Fruit fly (Drosophila melanogaster) whole organism, embryonic: ENCODE results near the gene CG3224.

ENCODE experiments used
- Asciz ChIP-seq: fragments of 200-800 bp; sonication (Bioruptor generic); optimal IDR thresholded peaks from 2 replicates; lab custom pipeline; 2017; ENCODE audit warnings: missing biosample characterization, mild to moderate bottlenecking, missing genetic modification characterization, missing genetic modification reagents
- B-H1 ChIP-seq: fragments of 200-800 bp; sonication (Bioruptor generic); IDR thresholded peaks from 3 replicates; pipeline ENCODE4 v1.3.6; 2022; ENCODE audit warnings: missing biosample characterization, missing genetic modification characterization
- Bgb ChIP-seq: fragments of 200-800 bp; sonication (Bioruptor generic); IDR thresholded peaks from 2 replicates; pipeline ENCODE4 v1.3.6; 2022; ENCODE audit warnings: missing biosample characterization, missing genetic modification characterization; ENCODE audit not compliant: partially characterized antibody
- CG11398 ChIP-seq: fragments of 200-800 bp; sonication (Bioruptor generic); optimal IDR thresholded peaks from 2 replicates; lab custom pipeline; 2016; ENCODE audit warnings: missing biosample characterization, missing genetic modification characterization
- CG15696 ChIP-seq: fragments of 200-800 bp; sonication (Bioruptor generic); optimal IDR thresholded peaks from 2 replicates; lab custom pipeline; 2019; ENCODE audit warnings: missing biosample characterization, mild to moderate bottlenecking, missing genetic modification characterization, moderate library complexity
- CG1647 ChIP-seq: fragments of 200-800 bp; sonication (Bioruptor generic); optimal IDR thresholded peaks from 3 replicates; lab custom pipeline; 2016; ENCODE audit warnings: missing biosample characterization, missing genetic modification characterization
- CG1792 ChIP-seq: fragments of 200-800 bp; sonication (Bioruptor generic); optimal IDR thresholded peaks from 2 replicates; lab custom pipeline; 2016; ENCODE audit warnings: missing biosample characterization, missing genetic modification characterization
- CG2199 ChIP-seq: fragments of 200-800 bp; sonication (Bioruptor generic); IDR thresholded peaks from 3 replicates; pipeline ENCODE4 v1.3.6; 2022; ENCODE audit warnings: missing biosample characterization, missing genetic modification characterization
- CG2678 ChIP-seq: fragments of 200-800 bp; sonication (Bioruptor generic); optimal IDR thresholded peaks from 3 replicates; lab custom pipeline; 2019; ENCODE audit warnings: missing biosample characterization, mild to moderate bottlenecking, missing genetic modification characterization, moderate library complexity
- CG2875 ChIP-seq: fragments of 200-800 bp; sonication (Bioruptor generic); optimal IDR thresholded peaks from 2 replicates; lab custom pipeline; 2017; ENCODE audit warnings: missing biosample characterization, mild to moderate bottlenecking, missing genetic modification characterization, missing genetic modification reagents
- CG2889 ChIP-seq: fragments of 200-800 bp; sonication (Bioruptor generic); IDR thresholded peaks from 3 replicates; pipeline ENCODE4 v1.3.6; 2022; ENCODE audit warnings: missing biosample characterization, missing genetic modification characterization
- CG30020 ChIP-seq: fragments of 200-800 bp; optimal IDR thresholded peaks from 2 replicates; lab custom pipeline; 2019; ENCODE audit warnings: missing biosample characterization, mild to moderate bottlenecking, missing genetic modification characterization, moderate library complexity
- CG32772 ChIP-seq: fragments of 200-800 bp; sonication (Bioruptor generic); IDR thresholded peaks from 2 replicates; pipeline ENCODE4 v1.3.6; 2022; ENCODE audit warnings: missing biosample characterization, missing genetic modification characterization
- CG3838 ChIP-seq: fragments of 200-800 bp; sonication (Bioruptor generic); optimal IDR thresholded peaks from 3 replicates; lab custom pipeline; 2016; ENCODE audit warnings: missing biosample characterization, missing genetic modification characterization
- CG3995 ChIP-seq: fragments of 200-800 bp; sonication (Bioruptor generic); optimal IDR thresholded peaks from 3 replicates; lab custom pipeline; 2016; ENCODE audit warnings: missing biosample characterization, missing genetic modification characterization
- CG4360 ChIP-seq: fragments of 200-800 bp; sonication (Bioruptor generic); IDR thresholded peaks from 2 replicates; pipeline ENCODE4 v1.3.6; 2022; ENCODE audit warnings: missing biosample characterization, missing genetic modification characterization
- CG4617 ChIP-seq: fragments of 200-800 bp; sonication (Bioruptor generic); optimal IDR thresholded peaks from 3 replicates; lab custom pipeline; 2016; ENCODE audit warnings: missing biosample characterization, missing genetic modification characterization, borderline replicate concordance
- CG5245 ChIP-seq: fragments of 200-800 bp; sonication (Bioruptor generic); optimal IDR thresholded peaks from 3 replicates; lab custom pipeline; 2016; ENCODE audit warnings: missing biosample characterization, missing genetic modification characterization
- CG6813 ChIP-seq: fragments of 200-800 bp; sonication (Bioruptor generic); optimal IDR thresholded peaks from 2 replicates; lab custom pipeline; 2017; ENCODE audit warnings: missing biosample characterization, missing genetic modification characterization, mild to moderate bottlenecking, moderate library complexity, missing genetic modification reagents
- CG6854 ChIP-seq: fragments of 200-800 bp; sonication (Bioruptor generic); optimal IDR thresholded peaks from 3 replicates; lab custom pipeline; 2017; ENCODE audit warnings: missing biosample characterization, mild to moderate bottlenecking, missing genetic modification characterization
- CG8290 ChIP-seq, 3 experiments: fragments of 200-800 bp; sonication (Bioruptor generic); optimal IDR thresholded peaks; 2 replicates each; lab custom pipeline; 2016 to 2019; ENCODE audit warnings: missing biosample characterization in 3 of 3, missing genetic modification characterization in 3 of 3, mild to moderate bottlenecking in 2 of 3, moderate library complexity in 1 of 3
- Dbx ChIP-seq: fragments of 200-800 bp; sonication (Bioruptor generic); IDR thresholded peaks from 3 replicates; pipeline ENCODE4 v1.3.6; 2022; ENCODE audit warnings: missing biosample characterization, missing genetic modification characterization
- Dip3 ChIP-seq: fragments of 200-800 bp; sonication (Bioruptor generic); optimal IDR thresholded peaks from 3 replicates; lab custom pipeline; 2016; ENCODE audit warnings: missing biosample characterization, missing genetic modification characterization
- Eip74EF ChIP-seq, 2 experiments: fragments of 200-800 bp in 1 of 2; fragments of >200 bp in 1 of 2; sonication (Bioruptor generic) in 1 of 2; optimal IDR thresholded peaks; 2 replicates each; lab custom pipeline; 2017 to 2019; ENCODE audit warnings: missing biosample characterization in 2 of 2, missing genetic modification characterization in 2 of 2, mild to moderate bottlenecking in 1 of 2, moderate library complexity in 1 of 2
- H2.0 ChIP-seq: fragments of 200-800 bp; sonication (Bioruptor generic); IDR thresholded peaks from 2 replicates; pipeline ENCODE4 v1.3.6; 2022; ENCODE audit warnings: missing biosample characterization, missing genetic modification characterization
- Hr51 ChIP-seq, 2 experiments: fragments of 200-800 bp; sonication (Bioruptor generic); optimal IDR thresholded peaks; 2 replicates in 1 of 2; 3 replicates in 1 of 2; lab custom pipeline; 2016 to 2018; ENCODE audit warnings: missing biosample characterization in 2 of 2, missing genetic modification characterization in 2 of 2, mild to moderate bottlenecking in 1 of 2, moderate library complexity in 1 of 2
- Mad ChIP-seq: fragments of 200-800 bp; sonication (Bioruptor generic); optimal IDR thresholded peaks from 2 replicates; lab custom pipeline; 2016; ENCODE audit warnings: missing biosample characterization, missing genetic modification characterization
- Meics ChIP-seq: fragments of 200-800 bp; sonication (Bioruptor generic); optimal IDR thresholded peaks from 2 replicates; lab custom pipeline; 2017; ENCODE audit warnings: missing biosample characterization, mild to moderate bottlenecking, missing genetic modification characterization
- PHDP ChIP-seq: fragments of 200-800 bp; sonication (Bioruptor generic); optimal IDR thresholded peaks from 3 replicates; lab custom pipeline; 2018; ENCODE audit warnings: missing biosample characterization, mild to moderate bottlenecking, missing genetic modification characterization, moderate library complexity
- Ravus ChIP-seq: fragments of 200-800 bp; sonication (Bioruptor generic); IDR thresholded peaks from 2 replicates; pipeline ENCODE4 v1.3.6; 2022; ENCODE audit warnings: missing biosample characterization, missing genetic modification characterization
- Rx ChIP-seq: fragments of 200-800 bp; sonication (Bioruptor generic); IDR thresholded peaks from 2 replicates; pipeline ENCODE4 v1.3.6; 2022; ENCODE audit warnings: missing biosample characterization, missing genetic modification characterization
- ash1 ChIP-seq: fragments of 200-800 bp; sonication (Bioruptor generic); optimal IDR thresholded peaks from 2 replicates; lab custom pipeline; 2018; ENCODE audit warnings: missing biosample characterization, mild to moderate bottlenecking, missing genetic modification characterization
- danr ChIP-seq: fragments of 200-800 bp; sonication (Bioruptor generic); IDR thresholded peaks from 2 replicates; pipeline ENCODE4 v1.3.6; 2022; ENCODE audit warnings: missing biosample characterization, missing genetic modification characterization
- en ChIP-seq: fragments of 200-800 bp; sonication (Bioruptor generic); optimal IDR thresholded peaks from 2 replicates; lab custom pipeline; 2016; ENCODE audit warnings: missing biosample characterization, missing genetic modification characterization
- fd3F ChIP-seq: fragments of 200-800 bp; sonication (Bioruptor generic); optimal IDR thresholded peaks from 2 replicates; lab custom pipeline; 2018; ENCODE audit warnings: missing biosample characterization, mild to moderate bottlenecking, missing genetic modification characterization, moderate library complexity
- gro ChIP-seq: fragments of 200-800 bp; sonication (Bioruptor generic); optimal IDR thresholded peaks from 2 replicates; lab custom pipeline; 2016; ENCODE audit warnings: missing biosample characterization, missing genetic modification characterization
- h ChIP-seq: fragments of >200 bp; optimal IDR thresholded peaks from 2 replicates; lab custom pipeline; 2017
- lilli ChIP-seq: fragments of 200-800 bp; sonication (Bioruptor generic); optimal IDR thresholded peaks from 3 replicates; lab custom pipeline; 2016; ENCODE audit warnings: missing biosample characterization, missing genetic modification characterization
- nau ChIP-seq: fragments of 200-800 bp; sonication (Bioruptor generic); optimal IDR thresholded peaks from 3 replicates; lab custom pipeline; 2017; ENCODE audit warnings: missing biosample characterization, mild to moderate bottlenecking, missing genetic modification characterization, missing genetic modification reagents
- nerfin-2 ChIP-seq: fragments of 200-800 bp; sonication (Bioruptor generic); IDR thresholded peaks from 2 replicates; pipeline ENCODE4 v1.3.6; 2022; ENCODE audit warnings: missing biosample characterization, missing genetic modification characterization; ENCODE audit not compliant: partially characterized antibody
- odd ChIP-seq: fragments of 200-800 bp; sonication (Bioruptor generic); optimal IDR thresholded peaks from 2 replicates; lab custom pipeline; 2017; ENCODE audit warnings: missing biosample characterization, mild to moderate bottlenecking, missing genetic modification characterization
- otp ChIP-seq: fragments of 200-800 bp; sonication (Bioruptor generic); IDR thresholded peaks from 3 replicates; pipeline ENCODE4, ENCODE4 v1.3.6; 2022; ENCODE audit warnings: missing biosample characterization, missing genetic modification characterization
- peb ChIP-seq: fragments of 200-800 bp; sonication (Bioruptor generic); IDR thresholded peaks from 2 replicates; pipeline ENCODE4 v1.3.6; 2022; ENCODE audit warnings: missing biosample characterization, missing genetic modification characterization
- ranshi ChIP-seq: fragments of 200-800 bp; sonication (Bioruptor generic); IDR thresholded peaks from 2 replicates; pipeline ENCODE4 v1.3.6; 2022; ENCODE audit warnings: missing biosample characterization, missing genetic modification characterization
- sd ChIP-seq: fragments of 200-800 bp; sonication (Bioruptor generic); optimal IDR thresholded peaks from 3 replicates; lab custom pipeline; 2018; ENCODE audit warnings: missing biosample characterization, mild to moderate bottlenecking, missing genetic modification characterization, moderate library complexity
- stwl ChIP-seq: fragments of 200-800 bp; sonication (Bioruptor generic); optimal IDR thresholded peaks from 3 replicates; lab custom pipeline; 2018; ENCODE audit warnings: missing biosample characterization, mild to moderate bottlenecking, missing genetic modification characterization, moderate library complexity
- tgo ChIP-seq: fragments of 200-800 bp; sonication (Bioruptor generic); IDR thresholded peaks from 3 replicates; pipeline ENCODE4 v1.3.6; 2022; ENCODE audit warnings: missing biosample characterization, missing genetic modification characterization
- twi ChIP-seq: fragments of 200-800 bp; optimal IDR thresholded peaks from 2 replicates; lab custom pipeline; 2019; ENCODE audit warnings: missing biosample characterization, mild to moderate bottlenecking, missing genetic modification characterization, moderate library complexity
- vfl ChIP-seq: fragments of 200-800 bp; sonication (Bioruptor generic); optimal IDR thresholded peaks from 2 replicates; lab custom pipeline; 2016; ENCODE audit warnings: missing biosample characterization, missing genetic modification characterization

The CG3224 gene

DNA sequence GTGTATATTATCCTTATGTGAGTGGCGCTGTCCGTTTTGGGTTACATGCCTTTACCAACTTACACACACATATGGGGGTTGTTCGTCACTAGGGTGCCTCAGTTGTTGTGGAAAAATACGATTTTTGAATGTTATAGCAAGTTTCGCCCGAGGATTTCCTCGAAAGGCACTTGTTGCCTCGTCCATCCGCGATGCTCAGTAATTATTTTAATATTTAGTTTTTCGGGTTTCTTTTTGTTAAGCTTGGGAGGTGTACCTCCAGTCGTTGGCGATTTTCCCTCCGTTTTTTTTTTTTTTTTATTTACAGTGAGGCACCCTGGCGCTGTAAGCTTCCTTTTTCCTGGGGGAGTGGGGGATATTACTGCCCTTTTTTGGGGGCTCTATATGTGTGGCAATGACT lies 35.2 kb upstream of the CG3224 start (continued):
- TF ChIP-seq nau (GFP tag; lab: Kevin White, UChicago) (peak; percentile 35), odd (GFP tag; lab: Kevin White, UChicago) (peak; percentile 63), CG1647 (GFP tag; lab: Kevin White, UChicago) (peak; percentile 39), sd (tag; lab: Kevin White, UChicago) (peak; percentile 17), CG2875 (GFP tag; lab: Kevin White, UChicago) (peak; percentile 31), Rx (GFP tag; lab: Robert Waterston, UW) (peak; percentile 64), CG2889 (GFP tag; lab: Robert Waterston, UW) (0 out of 3 replicates have a peak, but pooled peaks have one; percentile 7), CG1792 (peak; percentile 33), twi (tag; lab: Kevin White, UChicago) (peak; percentile 13), Bgb (GFP tag; lab: Robert Waterston, UW) (no peak), stwl (tag; lab: Kevin White, UChicago) (no peak), Meics (GFP tag; lab: Kevin White, UChicago) (peak; percentile 84), ash1 (GFP tag; lab: Kevin White, UChicago) (no peak), CG11398 (GFP tag; lab: Kevin White, UChicago) (peak; percentile 39), gro (GFP tag; lab: Kevin White, UChicago) (peak; percentile 79), vfl (GFP tag; lab: Kevin White, UChicago) (peak; percentile 38), Ravus (GFP tag; lab: Robert Waterston, UW) (peak; percentile 35), CG8290 (GFP tag; optimal IDR thresholded peaks at IDR 0.05; lab: Kevin White, UChicago) (no peak), CG8290 (tag; optimal IDR thresholded peaks at IDR 0.05; lab: Kevin White, UChicago) (peak in 1 of 2 experiments; percentile 13), Asciz (GFP tag; lab: Kevin White, UChicago) (peak; percentile 46), CG15696 (peak; percentile 39), CG5245 (GFP tag; lab: Kevin White, UChicago) (no peak), Hr51 (GFP tag; optimal IDR thresholded peaks at IDR 0.05; lab: Kevin White, UChicago) (peak; percentile 32 to 71), CG4617 (GFP tag; lab: Kevin White, UChicago) (no peak), CG2199 (GFP tag; lab: Robert Waterston, UW) (no peak), peb (GFP tag; lab: Robert Waterston, UW) (no peak), Dip3 (GFP tag; lab: Kevin White, UChicago) (peak; percentile 37), Mad (GFP tag; lab: Kevin White, UChicago) (peak; percentile 43), Dbx (GFP tag; lab: Robert Waterston, UW) (peak; percentile 49; the same call in 1 of the 3 replicates), H2.0 (GFP tag; lab: Robert Waterston, UW) (0 out of 2 replicates have a peak, but pooled peaks have one; percentile 26), CG3995 (no peak), B-H1 (no peak; the same call in 2 of the 3 replicates), CG6813 (peak; percentile 71), Eip74EF (GFP tag; optimal IDR thresholded peaks at IDR 0.05; lab: Kevin White, UChicago) (peak in 1 of 2 experiments; percentile 58), ranshi (peak; percentile 71), nerfin-2 (GFP tag; lab: Robert Waterston, UW) (no peak), CG3838 (GFP tag; lab: Kevin White, UChicago) (no peak), tgo (GFP tag; lab: Robert Waterston, UW) (peak; percentile 67; the same call in 1 of the 3 replicates), CG4360 (no peak), CG2678 (tag; lab: Kevin White, UChicago) (peak; percentile 86), CG6854 (GFP tag; lab: Kevin White, UChicago) (peak; percentile 74), lilli (GFP tag; lab: Kevin White, UChicago) (peak; percentile 78), danr (GFP tag; lab: Robert Waterston, UW) (no peak), fd3F (GFP tag; lab: Kevin White, UChicago) (peak; percentile 41), CG32772 (GFP tag; lab: Robert Waterston, UW) (peak; percentile 54), otp (GFP tag; lab: Robert Waterston, UW) (peak; percentile 65; the same call in 1 of the 3 replicates), en (GFP tag; lab: Kevin White, UChicago) (peak; percentile 9), h (no peak), CG30020 (tag; lab: Kevin White, UChicago) (no peak), PHDP (tag; lab: Kevin White, UChicago) (peak; percentile 79)
